Worm (Caenorhabditis elegans) whole organism, L3 larva: ENCODE data around the gene F20B10.3.

Experiments used
- R02D3.7 ChIP-seq: fragments of 150-350 bp; optimal IDR thresholded peaks from 2 replicates; lab custom pipeline; 2014; ENCODE audit warnings: missing biosample characterization, missing genetic modification characterization
- aly-2 ChIP-seq: fragments of 150-350 bp; optimal IDR thresholded peaks from 2 replicates; lab custom pipeline; 2014; ENCODE audit warnings: missing biosample characterization, missing genetic modification characterization
- ama-1 ChIP-seq: fragments of 150-350 bp; optimal IDR thresholded peaks from 2 replicates; lab custom pipeline; 2018
- ceh-28 ChIP-seq: fragments of 150-350 bp; optimal IDR thresholded peaks from 2 replicates; lab custom pipeline; 2014; ENCODE audit warnings: missing biosample characterization, missing genetic modification reagents, missing genetic modification characterization
- ceh-82 ChIP-seq: fragments of 150-350 bp; optimal IDR thresholded peaks from 2 replicates; lab custom pipeline; 2014; ENCODE audit warnings: missing biosample characterization, missing genetic modification characterization
- elt-2 ChIP-seq: sonication (generic microtip); optimal IDR thresholded peaks from 2 replicates; lab custom pipeline; 2016; ENCODE audit warnings: missing genetic modification reagents, mild to moderate bottlenecking, missing genetic modification characterization, missing compliant biosample characterization
- fos-1 ChIP-seq: fragments of 150-350 bp; optimal IDR thresholded peaks from 2 replicates; lab custom pipeline; 2014; ENCODE audit warnings: missing biosample characterization, missing genetic modification characterization
- lin-15B ChIP-seq: fragments of 150-350 bp; optimal IDR thresholded peaks from 2 replicates; lab custom pipeline; 2014; ENCODE audit warnings: missing biosample characterization, missing genetic modification characterization
- lin-39 ChIP-seq: fragments of 150-350 bp; optimal IDR thresholded peaks from 2 replicates; lab custom pipeline; 2018; ENCODE audit warnings: missing biosample characterization, missing genetic modification reagents, missing genetic modification characterization
- mdl-1 ChIP-seq: fragments of 150-350 bp; optimal IDR thresholded peaks from 2 replicates; lab custom pipeline; 2014; ENCODE audit warnings: missing biosample characterization, missing genetic modification characterization
- nfya-1 ChIP-seq: sonication (generic microtip); optimal IDR thresholded peaks from 2 replicates; lab custom pipeline; 2017; ENCODE audit warnings: missing genetic modification characterization, mild to moderate bottlenecking, missing compliant biosample characterization, antibody characterized with exemption, moderate library complexity; ENCODE audit not compliant: insufficient read depth
- nhr-12 ChIP-seq: fragments of 150-350 bp; optimal IDR thresholded peaks from 2 replicates; lab custom pipeline; 2014; ENCODE audit warnings: missing biosample characterization, missing genetic modification characterization
- nhr-43 ChIP-seq: sonication (generic microtip); optimal IDR thresholded peaks from 2 replicates; lab custom pipeline; 2016; ENCODE audit warnings: mild to moderate bottlenecking, missing genetic modification characterization, missing compliant biosample characterization; ENCODE audit not compliant: poor library complexity, severe bottlenecking
- unc-39 ChIP-seq: sonication (generic microtip); optimal IDR thresholded peaks from 4 replicates; lab custom pipeline; 2017; ENCODE audit warnings: missing biosample characterization, missing genetic modification characterization

DNA sequence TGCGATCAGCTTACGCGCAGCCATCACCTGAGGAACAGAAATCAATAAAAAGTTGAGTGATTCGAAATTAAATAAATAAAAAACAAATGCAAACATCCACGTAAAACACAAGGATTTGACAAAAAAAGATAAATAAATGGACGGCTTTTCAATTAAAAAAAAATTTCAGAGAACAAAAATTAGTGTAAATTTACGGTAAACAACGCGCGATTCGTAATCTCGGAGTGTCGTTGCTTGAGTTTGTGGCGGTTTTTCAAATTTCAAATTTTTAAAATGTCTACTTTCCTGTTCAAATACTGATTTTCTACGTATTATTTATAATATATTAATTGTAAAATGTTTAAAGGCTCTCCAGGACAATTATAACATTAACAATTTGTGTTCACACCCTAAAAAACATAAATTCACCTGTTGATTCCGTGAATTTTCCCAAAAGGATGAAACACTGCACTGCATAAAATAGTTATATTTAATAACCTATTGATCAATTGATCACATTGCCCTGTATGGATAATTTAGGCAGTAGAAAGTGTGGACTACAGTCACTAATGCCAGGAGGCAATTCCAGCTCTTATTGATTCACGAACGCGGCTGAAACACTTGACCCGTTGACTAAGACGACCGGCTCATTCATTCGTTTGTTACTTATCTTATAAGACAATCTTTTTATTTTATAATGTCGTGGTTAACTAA is 41.1 kb downstream of the F20B10.3 start, which contains the start of the genes marb-1 and F35G2.3:
- no peak for TF ChIP-seq ceh-82 (tag; lab: Kevin White, UChicago)
- peak; percentile 95 for TF ChIP-seq R02D3.7
- no peak for TF ChIP-seq nhr-12 (tag; lab: Kevin White, UChicago)
- TF ChIP-seq lin-15B, result peak; percentile 80
- no peak for TF ChIP-seq aly-2
- no peak for TF ChIP-seq fos-1
- TF ChIP-seq mdl-1 (tag; lab: Kevin White, UChicago), result no peak
- TF ChIP-seq elt-2 (tag; lab: Kevin White, UChicago), result no peak
- no peak for TF ChIP-seq lin-39 (tag; lab: Kevin White, UChicago)
- peak; percentile 41 for TF ChIP-seq ama-1 (lab: Kevin White, UChicago)
- no peak for TF ChIP-seq unc-39 (tag; lab: Kevin White, UChicago)
- TF ChIP-seq nhr-43, result peak; percentile 1
- TF ChIP-seq nfya-1, result peak; percentile 62
- no peak for TF ChIP-seq ceh-28 (tag; lab: Kevin White, UChicago)
